Fruit fly (Drosophila melanogaster) whole organism, embryonic: ENCODE measurements around the gene CG8191.

Experiments used
- Atf6 ChIP-seq: fragments of 200-800 bp; sonication (Bioruptor generic); IDR thresholded peaks from 2 replicates; pipeline ENCODE4 v1.3.6; 2022; ENCODE audit warnings: missing biosample characterization, missing genetic modification characterization
- BEAF-32 ChIP-seq: fragments of 200-800 bp; sonication (Bioruptor generic); optimal IDR thresholded peaks from 3 replicates; lab custom pipeline; 2017; ENCODE audit warnings: missing biosample characterization, missing genetic modification characterization, mild to moderate bottlenecking, moderate library complexity, missing genetic modification reagents
- BtbVII ChIP-seq: fragments of 200-800 bp; sonication (Bioruptor generic); optimal IDR thresholded peaks from 3 replicates; lab custom pipeline; 2017; ENCODE audit warnings: missing biosample characterization, mild to moderate bottlenecking, missing genetic modification characterization
- CG13287 ChIP-seq: fragments of 200-800 bp; sonication (Bioruptor generic); IDR thresholded peaks from 2 replicates; pipeline ENCODE4 v1.3.6; 2022; ENCODE audit warnings: missing biosample characterization, missing genetic modification characterization; ENCODE audit not compliant: partially characterized antibody
- CG13775 ChIP-seq: fragments of 200-800 bp; sonication (Bioruptor generic); optimal IDR thresholded peaks from 3 replicates; lab custom pipeline; 2017; ENCODE audit warnings: missing biosample characterization, mild to moderate bottlenecking, missing genetic modification characterization
- CG15011 ChIP-seq: fragments of 200-800 bp; sonication (Bioruptor generic); optimal IDR thresholded peaks from 3 replicates; lab custom pipeline; 2018; ENCODE audit warnings: missing biosample characterization, mild to moderate bottlenecking, missing genetic modification characterization
- CG1529 ChIP-seq: fragments of 200-800 bp; sonication (Bioruptor generic); optimal IDR thresholded peaks from 3 replicates; lab custom pipeline; 2018; ENCODE audit warnings: missing biosample characterization, missing genetic modification characterization
- CG17359 ChIP-seq: fragments of 200-800 bp; sonication (Bioruptor generic); optimal IDR thresholded peaks from 3 replicates; lab custom pipeline; 2018; ENCODE audit warnings: missing biosample characterization, mild to moderate bottlenecking, missing genetic modification characterization, moderate library complexity
- CG1792 ChIP-seq: fragments of 200-800 bp; sonication (Bioruptor generic); optimal IDR thresholded peaks from 2 replicates; lab custom pipeline; 2016; ENCODE audit warnings: missing biosample characterization, missing genetic modification characterization
- CG2120 ChIP-seq: fragments of 200-800 bp; sonication (Bioruptor generic); optimal IDR thresholded peaks from 3 replicates; lab custom pipeline; 2016; ENCODE audit warnings: missing biosample characterization, missing genetic modification characterization
- CG2202 ChIP-seq: fragments of 200-800 bp; sonication (Bioruptor generic); optimal IDR thresholded peaks from 2 replicates; lab custom pipeline; 2018; ENCODE audit warnings: missing biosample characterization, mild to moderate bottlenecking, missing genetic modification characterization
- CG2712 ChIP-seq: fragments of 200-800 bp; optimal IDR thresholded peaks from 3 replicates; lab custom pipeline; 2019; ENCODE audit warnings: missing biosample characterization, mild to moderate bottlenecking, missing genetic modification characterization, moderate library complexity
- CG31388 ChIP-seq: fragments of 200-800 bp; sonication (Bioruptor generic); optimal IDR thresholded peaks from 2 replicates; lab custom pipeline; 2016; ENCODE audit warnings: missing biosample characterization, missing genetic modification characterization
- CG34224 ChIP-seq: fragments of 200-800 bp; sonication (Bioruptor generic); IDR thresholded peaks from 3 replicates; pipeline ENCODE4 v1.3.6; 2022; ENCODE audit warnings: missing biosample characterization, missing genetic modification characterization; ENCODE audit not compliant: partially characterized antibody
- CG34376 ChIP-seq: fragments of 200-800 bp; sonication (Bioruptor generic); optimal IDR thresholded peaks from 2 replicates; lab custom pipeline; 2018; ENCODE audit warnings: missing biosample characterization, mild to moderate bottlenecking, missing genetic modification characterization
- CG3847 ChIP-seq: fragments of 200-800 bp; sonication (Bioruptor generic); IDR thresholded peaks from 2 replicates; pipeline ENCODE4 v1.3.6; 2022; ENCODE audit warnings: missing biosample characterization, missing genetic modification characterization
- CG4360 ChIP-seq: fragments of 200-800 bp; sonication (Bioruptor generic); IDR thresholded peaks from 2 replicates; pipeline ENCODE4 v1.3.6; 2022; ENCODE audit warnings: missing biosample characterization, missing genetic modification characterization
- CG4404 ChIP-seq: fragments of 200-800 bp; sonication (Bioruptor generic); IDR thresholded peaks from 2 replicates; pipeline ENCODE4 v1.3.6; 2022; ENCODE audit warnings: missing biosample characterization, missing genetic modification characterization
- CG6689 ChIP-seq: fragments of 200-800 bp; sonication (Bioruptor generic); IDR thresholded peaks from 2 replicates; pipeline ENCODE4 v1.3.6; 2022; ENCODE audit warnings: missing biosample characterization, missing genetic modification characterization
- CG7357 ChIP-seq: fragments of 200-800 bp; sonication (Bioruptor generic); IDR thresholded peaks from 3 replicates; pipeline ENCODE4 v1.3.6; 2022; ENCODE audit warnings: missing biosample characterization, missing genetic modification characterization
- CG7786 ChIP-seq: fragments of 200-800 bp; sonication (Bioruptor generic); optimal IDR thresholded peaks from 2 replicates; lab custom pipeline; 2016; ENCODE audit warnings: missing biosample characterization, missing genetic modification characterization
- CG7839 ChIP-seq: fragments of 200-800 bp; sonication (Bioruptor generic); optimal IDR thresholded peaks from 3 replicates; lab custom pipeline; 2018; ENCODE audit warnings: missing biosample characterization, mild to moderate bottlenecking, missing genetic modification characterization, moderate library complexity
- CG8290 ChIP-seq, 3 experiments: fragments of 200-800 bp; sonication (Bioruptor generic); optimal IDR thresholded peaks; 2 replicates each; lab custom pipeline; 2016 to 2019; ENCODE audit warnings: missing biosample characterization in 3 of 3, missing genetic modification characterization in 3 of 3, mild to moderate bottlenecking in 2 of 3, moderate library complexity in 1 of 3
- CG9609 ChIP-seq: fragments of 200-800 bp; sonication (Bioruptor generic); optimal IDR thresholded peaks from 3 replicates; lab custom pipeline; 2016; ENCODE audit warnings: missing biosample characterization, missing genetic modification characterization
- Doc2 ChIP-seq: fragments of 200-800 bp; sonication (Bioruptor generic); IDR thresholded peaks from 2 replicates; pipeline ENCODE4 v1.3.6; 2022; ENCODE audit warnings: missing biosample characterization, missing genetic modification characterization
- Dref ChIP-seq: fragments of 200-800 bp; sonication (Bioruptor generic); IDR thresholded peaks from 2 replicates; pipeline ENCODE4 v1.3.6; 2022; ENCODE audit warnings: missing biosample characterization, missing genetic modification characterization
- HLH3B ChIP-seq: fragments of 200-800 bp; sonication (Bioruptor generic); IDR thresholded peaks from 2 replicates; pipeline ENCODE4 v1.3.6; 2022; ENCODE audit warnings: missing biosample characterization, missing genetic modification characterization
- HLHmδ ChIP-seq: fragments of 200-800 bp; sonication (Bioruptor generic); optimal IDR thresholded peaks from 2 replicates; lab custom pipeline; 2018; ENCODE audit warnings: missing biosample characterization, mild to moderate bottlenecking, missing genetic modification characterization, moderate library complexity
- Hmr ChIP-seq: fragments of 200-800 bp; sonication (Bioruptor generic); optimal IDR thresholded peaks from 3 replicates; lab custom pipeline; 2017; ENCODE audit warnings: mild to moderate bottlenecking, missing biosample characterization, missing genetic modification reagents, missing genetic modification characterization
- Lhr ChIP-seq: fragments of 200-800 bp; sonication (Bioruptor generic); optimal IDR thresholded peaks from 3 replicates; lab custom pipeline; 2017; ENCODE audit warnings: mild to moderate bottlenecking, missing biosample characterization, missing genetic modification reagents, missing genetic modification characterization
- Mrtf ChIP-seq: fragments of 200-800 bp; sonication (Bioruptor generic); IDR thresholded peaks from 3 replicates; pipeline ENCODE4 v1.3.6; 2022; ENCODE audit warnings: missing biosample characterization, missing genetic modification characterization
- Neu2 ChIP-seq: fragments of 200-800 bp; sonication (Bioruptor generic); optimal IDR thresholded peaks from 3 replicates; lab custom pipeline; 2016; ENCODE audit warnings: missing biosample characterization, missing genetic modification characterization, borderline replicate concordance
- Nf-YB ChIP-seq: fragments of 200-800 bp; sonication (Bioruptor generic); optimal IDR thresholded peaks from 3 replicates; lab custom pipeline; 2019; ENCODE audit warnings: missing biosample characterization, mild to moderate bottlenecking, missing genetic modification characterization, moderate library complexity
- NfI ChIP-seq: fragments of 200-800 bp; sonication (Bioruptor generic); optimal IDR thresholded peaks from 3 replicates; lab custom pipeline; 2018; ENCODE audit warnings: missing biosample characterization, mild to moderate bottlenecking, missing genetic modification characterization, moderate library complexity
- Ssrp ChIP-seq: fragments of 200-800 bp; sonication (Bioruptor generic); optimal IDR thresholded peaks from 2 replicates; lab custom pipeline; 2018; ENCODE audit warnings: missing biosample characterization, mild to moderate bottlenecking, missing genetic modification characterization, moderate library complexity
- ac ChIP-seq: fragments of 200-800 bp; sonication (Bioruptor generic); optimal IDR thresholded peaks from 3 replicates; lab custom pipeline; 2017; ENCODE audit warnings: missing biosample characterization, mild to moderate bottlenecking, missing genetic modification characterization
- br ChIP-seq: fragments of >200 bp; optimal IDR thresholded peaks from 2 replicates; lab custom pipeline; 2017
- cas ChIP-seq: fragments of 200-800 bp; sonication (Bioruptor generic); IDR thresholded peaks from 2 replicates; pipeline ENCODE4 v1.3.6; 2022; ENCODE audit warnings: missing biosample characterization, missing genetic modification characterization
- da ChIP-seq: fragments of 200-800 bp; sonication (Bioruptor generic); optimal IDR thresholded peaks from 2 replicates; lab custom pipeline; 2016; ENCODE audit warnings: missing biosample characterization, missing genetic modification characterization
- gem ChIP-seq: fragments of 200-800 bp; sonication (Bioruptor generic); optimal IDR thresholded peaks from 2 replicates; lab custom pipeline; 2019; ENCODE audit warnings: missing biosample characterization, mild to moderate bottlenecking, missing genetic modification characterization, moderate library complexity
- gfzf ChIP-seq: fragments of 200-800 bp; sonication (Bioruptor generic); optimal IDR thresholded peaks from 2 replicates; lab custom pipeline; 2016; ENCODE audit warnings: missing biosample characterization, mild to moderate bottlenecking, missing genetic modification characterization, moderate library complexity
- grn ChIP-seq: fragments of 200-800 bp; sonication (Bioruptor generic); optimal IDR thresholded peaks from 3 replicates; lab custom pipeline; 2017; ENCODE audit warnings: missing biosample characterization, missing genetic modification characterization
- lilli ChIP-seq: fragments of 200-800 bp; sonication (Bioruptor generic); optimal IDR thresholded peaks from 3 replicates; lab custom pipeline; 2016; ENCODE audit warnings: missing biosample characterization, missing genetic modification characterization
- mirr ChIP-seq: fragments of 200-800 bp; sonication (Bioruptor generic); optimal IDR thresholded peaks from 3 replicates; lab custom pipeline; 2018; ENCODE audit warnings: missing biosample characterization, mild to moderate bottlenecking, missing genetic modification characterization
- scrt ChIP-seq: fragments of 200-800 bp; sonication (Bioruptor generic); optimal IDR thresholded peaks from 2 replicates; lab custom pipeline; 2018; ENCODE audit warnings: missing biosample characterization, mild to moderate bottlenecking, missing genetic modification characterization, moderate library complexity
- sna ChIP-seq: fragments of 200-800 bp; sonication (Bioruptor generic); IDR thresholded peaks from 2 replicates; pipeline ENCODE4 v1.3.6; 2022; ENCODE audit warnings: missing biosample characterization, missing genetic modification characterization; ENCODE audit not compliant: partially characterized antibody
- stc ChIP-seq: fragments of 200-800 bp; sonication (Bioruptor generic); IDR thresholded peaks from 2 replicates; pipeline ENCODE4 v1.3.6; 2022; ENCODE audit warnings: missing biosample characterization, missing genetic modification characterization
- vvl ChIP-seq: fragments of 200-800 bp; sonication (Bioruptor generic); IDR thresholded peaks from 2 replicates; pipeline ENCODE4 v1.3.6; 2022; ENCODE audit warnings: missing biosample characterization, missing genetic modification characterization
- z ChIP-seq: fragments of 200-800 bp; sonication (Bioruptor generic); IDR thresholded peaks from 3 replicates; pipeline ENCODE4 v1.3.6; 2022; ENCODE audit warnings: missing biosample characterization, missing genetic modification characterization

The CG8191 gene

dm6 chrX:15697581-15698208 lies 34.3 kb upstream of the CG8191 start (continued):
- peak; percentile 94 for TF ChIP-seq stc (GFP tag; lab: Robert Waterston, UW)
- TF ChIP-seq CG2712 (tag; lab: Kevin White, UChicago) = peak; percentile 94
- peak; percentile 89 for TF ChIP-seq CG15011 (GFP tag; lab: Kevin White, UChicago)
- TF ChIP-seq scrt (GFP tag; lab: Kevin White, UChicago) = peak; percentile 91
- peak; percentile 96 for TF ChIP-seq CG7839 (tag; lab: Kevin White, UChicago)
- TF ChIP-seq CG2120 = peak; percentile 87
- peak; percentile 92 for TF ChIP-seq cas (GFP tag; lab: Robert Waterston, UW)
- TF ChIP-seq CG13775 (GFP tag; lab: Kevin White, UChicago) = peak; percentile 90
- peak; percentile 59 for TF ChIP-seq CG13287 (GFP tag; lab: Robert Waterston, UW)
- no peak for TF ChIP-seq sna
- peak; percentile 71 for TF ChIP-seq Doc2 (GFP tag; lab: Robert Waterston, UW)
- peak; percentile 95 for TF ChIP-seq CG6689 (GFP tag; lab: Robert Waterston, UW)
- peak; percentile 90 for TF ChIP-seq NfI
- TF ChIP-seq CG4404 (GFP tag; lab: Robert Waterston, UW) = peak; percentile 90
- peak; percentile 97 for TF ChIP-seq vvl (GFP tag; lab: Robert Waterston, UW)
- no peak for TF ChIP-seq HLHmδ (GFP tag; lab: Kevin White, UChicago)
- TF ChIP-seq Neu2 (GFP tag; lab: Kevin White, UChicago) = no peak
- TF ChIP-seq CG34376 (GFP tag; lab: Kevin White, UChicago) = peak; percentile 91
- TF ChIP-seq gem = peak; percentile 96
- 0 out of 3 replicates have a peak, but pooled peaks have one; percentile 19 for TF ChIP-seq z (GFP tag; lab: Robert Waterston, UW)
- no peak for TF ChIP-seq gfzf (GFP tag; lab: Kevin White, UChicago)
- TF ChIP-seq CG4360 = no peak; the same call in 1 of the 2 replicates
- peak; percentile 72 for TF ChIP-seq CG1529 (GFP tag; lab: Kevin White, UChicago)
- TF ChIP-seq CG1792 = peak; percentile 25
- TF ChIP-seq CG7786 (GFP tag; lab: Kevin White, UChicago) = peak; percentile 44
- TF ChIP-seq CG17359 (tag; lab: Kevin White, UChicago) = peak; percentile 94
- peak; percentile 43 for TF ChIP-seq Lhr (GFP tag; lab: Kevin White, UChicago)
- peak; percentile 82 for TF ChIP-seq mirr
- TF ChIP-seq CG31388 (GFP tag; lab: Kevin White, UChicago) = peak; percentile 80
- TF ChIP-seq BtbVII = peak; percentile 94
- TF ChIP-seq ac (GFP tag; lab: Kevin White, UChicago) = no peak
- TF ChIP-seq br (lab: Kevin White, UChicago) = no peak
- TF ChIP-seq Dref = peak; percentile 42
- TF ChIP-seq Nf-YB (GFP tag; lab: Kevin White, UChicago) = peak; percentile 56
- TF ChIP-seq lilli = peak; percentile 86
- peak; percentile 94 for TF ChIP-seq HLH3B (GFP tag; lab: Robert Waterston, UW)
- TF ChIP-seq CG2202 = peak; percentile 56
- TF ChIP-seq da (GFP tag; lab: Kevin White, UChicago) = no peak
- TF ChIP-seq Hmr (GFP tag; lab: Kevin White, UChicago) = peak; percentile 97
- peak; percentile 89 for TF ChIP-seq CG3847
- TF ChIP-seq CG9609 (GFP tag; lab: Kevin White, UChicago) = no peak
- TF ChIP-seq grn (GFP tag; lab: Kevin White, UChicago) = peak; percentile 74
- TF ChIP-seq Atf6 (GFP tag; lab: Robert Waterston, UW) = peak; percentile 96
- no peak; the same call in 2 of the 3 replicates for TF ChIP-seq CG34224
- TF ChIP-seq BEAF-32 = peak; percentile 67
- peak; percentile 85 for TF ChIP-seq CG7357 (GFP tag; lab: Robert Waterston, UW)
- TF ChIP-seq CG8290 (GFP tag; optimal IDR thresholded peaks at IDR 0.05; lab: Kevin White, UChicago) = peak; percentile 86
- TF ChIP-seq CG8290 (tag; optimal IDR thresholded peaks at IDR 0.05; lab: Kevin White, UChicago) = peak in 1 of 2 experiments; percentile 82
- TF ChIP-seq Mrtf (GFP tag; lab: Robert Waterston, UW) = peak; percentile 91
- peak; percentile 83 for TF ChIP-seq Ssrp (tag; lab: Kevin White, UChicago)
